Fruit fly (Drosophila melanogaster) whole organism, embryonic: ENCODE data around the gene Scamp.

Experiments used
- Bgb ChIP-seq: fragments of 200-800 bp; sonication (Bioruptor generic); IDR thresholded peaks from 2 replicates; pipeline ENCODE4 v1.3.6; 2022; ENCODE audit warnings: missing biosample characterization, missing genetic modification characterization; ENCODE audit not compliant: partially characterized antibody
- CG11695 ChIP-seq: fragments of 200-800 bp; sonication (Bioruptor generic); IDR thresholded peaks from 3 replicates; pipeline ENCODE4 v1.3.6; 2022; ENCODE audit warnings: missing biosample characterization, missing genetic modification characterization
- CG11723 ChIP-seq: fragments of 200-800 bp; sonication (Bioruptor generic); optimal IDR thresholded peaks from 2 replicates; lab custom pipeline; 2017; ENCODE audit warnings: missing biosample characterization, mild to moderate bottlenecking, missing genetic modification characterization
- CG1233 ChIP-seq: fragments of 200-800 bp; sonication (Bioruptor generic); optimal IDR thresholded peaks from 4 replicates; lab custom pipeline; 2018; ENCODE audit warnings: missing biosample characterization, mild to moderate bottlenecking, missing genetic modification characterization
- CG12769 ChIP-seq: fragments of 200-800 bp; sonication (Bioruptor generic); optimal IDR thresholded peaks from 2 replicates; lab custom pipeline; 2019; ENCODE audit warnings: missing biosample characterization, mild to moderate bottlenecking, missing genetic modification characterization, moderate library complexity
- CG14050 ChIP-seq: fragments of 200-800 bp; sonication (Bioruptor generic); IDR thresholded peaks from 3 replicates; pipeline ENCODE4 v1.3.6; 2022; ENCODE audit warnings: missing biosample characterization, missing genetic modification characterization
- CG15514 ChIP-seq: fragments of 200-800 bp; sonication (Bioruptor generic); optimal IDR thresholded peaks from 3 replicates; lab custom pipeline; 2017; ENCODE audit warnings: missing biosample characterization, missing genetic modification characterization, mild to moderate bottlenecking, moderate library complexity, missing genetic modification reagents
- CG15601 ChIP-seq: fragments of 200-800 bp; sonication (Bioruptor generic); optimal IDR thresholded peaks from 3 replicates; lab custom pipeline; 2019; ENCODE audit warnings: missing biosample characterization, mild to moderate bottlenecking, missing genetic modification characterization, moderate library complexity
- CG16813 ChIP-seq: fragments of 200-800 bp; sonication (Bioruptor generic); IDR thresholded peaks from 3 replicates; pipeline ENCODE4 v1.3.6; 2022; ENCODE audit warnings: missing biosample characterization, missing genetic modification characterization; ENCODE audit not compliant: partially characterized antibody
- CG17802 ChIP-seq: fragments of 200-800 bp; sonication (Bioruptor generic); optimal IDR thresholded peaks from 2 replicates; lab custom pipeline; 2018; ENCODE audit warnings: missing biosample characterization, mild to moderate bottlenecking, missing genetic modification characterization, moderate library complexity
- CG18619 ChIP-seq: fragments of 200-800 bp; sonication (Bioruptor generic); optimal IDR thresholded peaks from 3 replicates; lab custom pipeline; 2017; ENCODE audit warnings: missing biosample characterization, mild to moderate bottlenecking, missing genetic modification characterization
- CG2116 ChIP-seq: fragments of 200-800 bp; sonication (Bioruptor generic); optimal IDR thresholded peaks from 3 replicates; lab custom pipeline; 2018; ENCODE audit warnings: missing biosample characterization, mild to moderate bottlenecking, missing genetic modification characterization
- CG2120 ChIP-seq: fragments of 200-800 bp; sonication (Bioruptor generic); optimal IDR thresholded peaks from 3 replicates; lab custom pipeline; 2016; ENCODE audit warnings: missing biosample characterization, missing genetic modification characterization
- CG2712 ChIP-seq: fragments of 200-800 bp; optimal IDR thresholded peaks from 3 replicates; lab custom pipeline; 2019; ENCODE audit warnings: missing biosample characterization, mild to moderate bottlenecking, missing genetic modification characterization, moderate library complexity
- CG2889 ChIP-seq: fragments of 200-800 bp; sonication (Bioruptor generic); IDR thresholded peaks from 3 replicates; pipeline ENCODE4 v1.3.6; 2022; ENCODE audit warnings: missing biosample characterization, missing genetic modification characterization
- CG32767 ChIP-seq: fragments of 200-800 bp; sonication (Bioruptor generic); IDR thresholded peaks from 2 replicates; pipeline ENCODE4 v1.3.6; 2022; ENCODE audit warnings: missing biosample characterization, missing genetic modification characterization
- CG32772 ChIP-seq: fragments of 200-800 bp; sonication (Bioruptor generic); IDR thresholded peaks from 2 replicates; pipeline ENCODE4 v1.3.6; 2022; ENCODE audit warnings: missing biosample characterization, missing genetic modification characterization
- CG34422 ChIP-seq: fragments of 200-800 bp; sonication (Bioruptor generic); IDR thresholded peaks from 3 replicates; pipeline ENCODE4 v1.3.6; 2022; ENCODE audit warnings: missing biosample characterization, missing genetic modification characterization
- CG5953 ChIP-seq: fragments of 200-800 bp; sonication (Bioruptor generic); IDR thresholded peaks from 2 replicates; pipeline ENCODE4 v1.3.6; 2022; ENCODE audit warnings: missing biosample characterization, missing genetic modification characterization
- CG6175 ChIP-seq: fragments of 200-800 bp; sonication (Bioruptor generic); IDR thresholded peaks from 3 replicates; pipeline ENCODE4 v1.3.6; 2022; ENCODE audit warnings: missing biosample characterization, missing genetic modification characterization
- CG6791 ChIP-seq: fragments of 200-800 bp; sonication (Bioruptor generic); IDR thresholded peaks from 3 replicates; pipeline ENCODE4 v1.3.6; 2022; ENCODE audit warnings: missing biosample characterization, missing genetic modification characterization; ENCODE audit not compliant: partially characterized antibody
- CG7372 ChIP-seq: fragments of 200-800 bp; sonication (Bioruptor generic); IDR thresholded peaks from 2 replicates; pipeline ENCODE4 v1.3.6; 2022; ENCODE audit warnings: missing biosample characterization, missing genetic modification characterization
- CG7786 ChIP-seq: fragments of 200-800 bp; sonication (Bioruptor generic); optimal IDR thresholded peaks from 2 replicates; lab custom pipeline; 2016; ENCODE audit warnings: missing biosample characterization, missing genetic modification characterization
- CG8359 ChIP-seq: fragments of 200-800 bp; sonication (Bioruptor generic); optimal IDR thresholded peaks from 2 replicates; lab custom pipeline; 2017; ENCODE audit warnings: missing biosample characterization, mild to moderate bottlenecking, missing genetic modification characterization, borderline replicate concordance
- CG8388 ChIP-seq: fragments of 200-800 bp; sonication (Bioruptor generic); optimal IDR thresholded peaks from 2 replicates; lab custom pipeline; 2019; ENCODE audit warnings: missing biosample characterization, mild to moderate bottlenecking, missing genetic modification characterization, moderate library complexity
- CG9727 ChIP-seq: fragments of 200-800 bp; sonication (Bioruptor generic); optimal IDR thresholded peaks from 3 replicates; lab custom pipeline; 2017; ENCODE audit warnings: missing biosample characterization, mild to moderate bottlenecking, missing genetic modification characterization
- CoRest ChIP-seq: fragments of 200-800 bp; sonication (Bioruptor generic); optimal IDR thresholded peaks from 3 replicates; lab custom pipeline; 2018; ENCODE audit warnings: missing biosample characterization, mild to moderate bottlenecking, missing genetic modification characterization, moderate library complexity
- Doc3 ChIP-seq: fragments of 200-800 bp; sonication (Bioruptor generic); IDR thresholded peaks from 3 replicates; pipeline ENCODE4 v1.3.6; 2022; ENCODE audit warnings: missing biosample characterization, missing genetic modification characterization; ENCODE audit not compliant: partially characterized antibody
- Dref ChIP-seq: fragments of 200-800 bp; sonication (Bioruptor generic); IDR thresholded peaks from 2 replicates; pipeline ENCODE4 v1.3.6; 2022; ENCODE audit warnings: missing biosample characterization, missing genetic modification characterization
- Gug ChIP-seq: fragments of 200-800 bp; sonication (Bioruptor generic); IDR thresholded peaks from 4 replicates; pipeline ENCODE4 v1.3.6; 2022; ENCODE audit warnings: missing biosample characterization, missing genetic modification characterization
- Lpt ChIP-seq: fragments of >200 bp; optimal IDR thresholded peaks from 2 replicates; lab custom pipeline; 2018; ENCODE audit warnings: missing biosample characterization, missing genetic modification characterization
- Myb ChIP-seq: fragments of 200-800 bp; sonication (Bioruptor generic); optimal IDR thresholded peaks from 2 replicates; lab custom pipeline; 2016; ENCODE audit warnings: missing biosample characterization, missing genetic modification characterization
- Sox102F ChIP-seq: fragments of 200-800 bp; sonication (Bioruptor generic); optimal IDR thresholded peaks from 2 replicates; lab custom pipeline; 2018; ENCODE audit warnings: missing biosample characterization, mild to moderate bottlenecking, missing genetic modification characterization, moderate library complexity
- ash1 ChIP-seq: fragments of 200-800 bp; sonication (Bioruptor generic); optimal IDR thresholded peaks from 2 replicates; lab custom pipeline; 2018; ENCODE audit warnings: missing biosample characterization, mild to moderate bottlenecking, missing genetic modification characterization
- croc ChIP-seq: fragments of 200-800 bp; sonication (Bioruptor generic); conservative IDR thresholded peaks from 3 replicates; pipeline ENCODE4 v1.3.6; 2022; ENCODE audit warnings: missing biosample characterization, missing genetic modification characterization
- da ChIP-seq: fragments of 200-800 bp; sonication (Bioruptor generic); optimal IDR thresholded peaks from 2 replicates; lab custom pipeline; 2016; ENCODE audit warnings: missing biosample characterization, missing genetic modification characterization
- danr ChIP-seq: fragments of 200-800 bp; sonication (Bioruptor generic); IDR thresholded peaks from 2 replicates; pipeline ENCODE4 v1.3.6; 2022; ENCODE audit warnings: missing biosample characterization, missing genetic modification characterization
- dimm ChIP-seq: fragments of 200-800 bp; sonication (Bioruptor generic); IDR thresholded peaks from 2 replicates; pipeline ENCODE4 v1.3.6; 2022; ENCODE audit warnings: missing biosample characterization, missing genetic modification characterization
- ewg ChIP-seq: fragments of 200-800 bp; sonication (Bioruptor generic); optimal IDR thresholded peaks from 3 replicates; lab custom pipeline; 2017; ENCODE audit warnings: mild to moderate bottlenecking, missing biosample characterization, missing genetic modification reagents, missing genetic modification characterization
- eyg ChIP-seq: fragments of 200-800 bp; sonication (Bioruptor generic); optimal IDR thresholded peaks from 3 replicates; lab custom pipeline; 2016; ENCODE audit warnings: missing biosample characterization, missing genetic modification characterization
- fd96Cb ChIP-seq: fragments of 200-800 bp; sonication (Bioruptor generic); optimal IDR thresholded peaks from 2 replicates; lab custom pipeline; 2018; ENCODE audit warnings: missing biosample characterization, mild to moderate bottlenecking, missing genetic modification characterization, moderate library complexity
- gcm2 ChIP-seq: fragments of 200-800 bp; sonication (Bioruptor generic); optimal IDR thresholded peaks from 2 replicates; lab custom pipeline; 2016; ENCODE audit warnings: missing biosample characterization, missing genetic modification characterization
- gsb-n ChIP-seq: fragments of 200-800 bp; sonication (Bioruptor generic); optimal IDR thresholded peaks from 3 replicates; lab custom pipeline; 2018; ENCODE audit warnings: missing biosample characterization, mild to moderate bottlenecking, missing genetic modification characterization
- kah ChIP-seq: fragments of 200-800 bp; sonication (Bioruptor generic); optimal IDR thresholded peaks from 2 replicates; lab custom pipeline; 2018; ENCODE audit warnings: missing biosample characterization, mild to moderate bottlenecking, missing genetic modification characterization
- lab ChIP-seq: fragments of 200-800 bp; sonication (Bioruptor generic); optimal IDR thresholded peaks from 3 replicates; lab custom pipeline; 2017; ENCODE audit warnings: missing biosample characterization, missing genetic modification characterization, mild to moderate bottlenecking, moderate library complexity, missing genetic modification reagents
- nom ChIP-seq: fragments of 200-800 bp; sonication (Bioruptor generic); optimal IDR thresholded peaks from 2 replicates; lab custom pipeline; 2017; ENCODE audit warnings: missing biosample characterization, missing genetic modification characterization, mild to moderate bottlenecking, moderate library complexity, missing genetic modification reagents
- pan ChIP-seq, 4 experiments: fragments of >200 bp in 3 of 4; fragments of 200-800 bp in 1 of 4; sonication (Bioruptor generic) in 1 of 4; optimal IDR thresholded peaks in 3 of 4; IDR thresholded peaks in 1 of 4; 2 replicates each; pipeline versions ENCODE4 v1.3.6 to Lab custom; 2017 to 2022; ENCODE audit warnings: missing biosample characterization in 2 of 4, missing genetic modification characterization in 2 of 4, mixed read lengths in 1 of 4
- psq ChIP-seq: fragments of 200-800 bp; sonication (Bioruptor generic); optimal IDR thresholded peaks from 2 replicates; lab custom pipeline; 2017; ENCODE audit warnings: missing biosample characterization, missing genetic modification characterization
- seq ChIP-seq: fragments of 200-800 bp; sonication (Bioruptor generic); IDR thresholded peaks from 2 replicates; pipeline ENCODE4 v1.3.6; 2022; ENCODE audit warnings: missing biosample characterization, missing genetic modification characterization
- zfh2 ChIP-seq: fragments of 200-800 bp; sonication (Bioruptor generic); optimal IDR thresholded peaks from 2 replicates; lab custom pipeline; 2016; ENCODE audit warnings: missing biosample characterization, missing genetic modification characterization

The Scamp gene

DNA sequence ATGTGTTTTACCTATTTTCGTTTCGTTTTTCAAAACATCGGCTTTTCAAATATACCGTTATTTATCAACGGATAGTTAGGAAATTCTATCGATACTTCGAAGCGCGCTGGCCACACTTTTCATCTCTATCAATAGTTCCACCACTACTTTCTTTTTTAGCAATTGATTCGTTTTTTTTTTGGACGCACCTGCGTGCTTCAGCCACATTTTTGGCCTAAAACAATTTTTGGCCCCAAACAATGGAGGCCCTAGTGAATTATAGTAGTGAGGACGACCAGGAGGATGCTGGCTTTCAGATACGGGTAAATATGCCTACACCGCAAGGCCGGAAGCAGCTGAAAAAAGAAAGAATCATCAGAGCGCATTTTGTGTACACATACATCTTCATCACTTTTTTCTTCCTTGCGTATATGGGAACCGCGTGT is 32.6 kb upstream of the Scamp start, which contains the start of gene CG6340 (continued):
- no peak for TF ChIP-seq CG17802 (tag; lab: Kevin White, UChicago)
- TF ChIP-seq nom (GFP tag; lab: Kevin White, UChicago) = peak; percentile 30
- no peak for TF ChIP-seq ash1
- TF ChIP-seq kah = no peak
- TF ChIP-seq CG32772 (GFP tag; lab: Robert Waterston, UW) = 0 out of 2 replicates have a peak, but pooled peaks have one; percentile 24
- TF ChIP-seq CG6175 = no peak
- TF ChIP-seq CG7372 (GFP tag; lab: Robert Waterston, UW) = no peak
- peak; percentile 10 for TF ChIP-seq CG2712 (tag; lab: Kevin White, UChicago)
- TF ChIP-seq psq (GFP tag; lab: Kevin White, UChicago) = no peak
- TF ChIP-seq CG8359 = no peak
- TF ChIP-seq pan (optimal IDR thresholded peaks at IDR 0.05; lab: Kevin White, UChicago) = no peak
- no peak for TF ChIP-seq pan (GFP tag; optimal IDR thresholded peaks at IDR 0.05 in 1 of 2, IDR thresholded peaks at IDR 0.05 in 1 of 2)
- TF ChIP-seq CG9727 (GFP tag; lab: Kevin White, UChicago) = no peak
- TF ChIP-seq Bgb (GFP tag; lab: Robert Waterston, UW) = peak; percentile 86
- TF ChIP-seq CG32767 (GFP tag; lab: Robert Waterston, UW) = no peak
- peak; percentile 1 for TF ChIP-seq CG15601 (tag; lab: Kevin White, UChicago)
- no peak for TF ChIP-seq CG7786
- no peak for TF ChIP-seq fd96Cb
- no peak for TF ChIP-seq CG2120 (GFP tag; lab: Kevin White, UChicago)
- TF ChIP-seq Lpt (GFP tag; lab: Kevin White, UChicago) = no peak
- no peak for TF ChIP-seq Gug (GFP tag; lab: Robert Waterston, UW)
- no peak for TF ChIP-seq danr
- TF ChIP-seq Doc3 (GFP tag; lab: Robert Waterston, UW) = 0 out of 3 replicates have a peak, but pooled peaks have one; percentile 41
- no peak for TF ChIP-seq eyg (GFP tag; lab: Kevin White, UChicago)
- TF ChIP-seq ewg (GFP tag; lab: Kevin White, UChicago) = peak; percentile 54
- no peak for TF ChIP-seq CG18619 (GFP tag; lab: Kevin White, UChicago)
- TF ChIP-seq gcm2 (GFP tag; lab: Kevin White, UChicago) = no peak
- no peak for TF ChIP-seq CG11723 (GFP tag; lab: Kevin White, UChicago)
- TF ChIP-seq CG12769 (tag; lab: Kevin White, UChicago) = no peak
- TF ChIP-seq CG11695 (GFP tag; lab: Robert Waterston, UW) = no peak
- TF ChIP-seq CG6791 (GFP tag; lab: Robert Waterston, UW) = peak; percentile 84
- no peak for TF ChIP-seq CG5953
- peak; percentile 75 for TF ChIP-seq CG2116 (GFP tag; lab: Kevin White, UChicago)
- no peak for TF ChIP-seq CG2889 (GFP tag; lab: Robert Waterston, UW)
- no peak for TF ChIP-seq CG8388
- TF ChIP-seq CG15514 (GFP tag; lab: Kevin White, UChicago) = peak; percentile 68
- TF ChIP-seq CG14050 (GFP tag; lab: Robert Waterston, UW) = no peak
- TF ChIP-seq seq (GFP tag; lab: Robert Waterston, UW) = no peak
- peak; percentile 20 for TF ChIP-seq CoRest (tag; lab: Kevin White, UChicago)
- no peak for TF ChIP-seq dimm
- TF ChIP-seq CG1233 (GFP tag; lab: Kevin White, UChicago) = no peak
- peak; percentile 76 for TF ChIP-seq CG16813 (GFP tag; lab: Robert Waterston, UW)
- TF ChIP-seq croc (GFP tag; lab: Robert Waterston, UW) = no peak
- TF ChIP-seq Dref (GFP tag; lab: Robert Waterston, UW) = peak; percentile 79
- TF ChIP-seq lab (GFP tag; lab: Kevin White, UChicago) = no peak
- no peak for TF ChIP-seq da (GFP tag; lab: Kevin White, UChicago)
- peak; percentile 97 for TF ChIP-seq Myb
- no peak for TF ChIP-seq gsb-n (tag; lab: Kevin White, UChicago)
- 0 out of 3 replicates have a peak, but pooled peaks have one; percentile 35 for TF ChIP-seq CG34422 (GFP tag; lab: Robert Waterston, UW)
- no peak for TF ChIP-seq Sox102F (GFP tag; lab: Kevin White, UChicago)
- TF ChIP-seq zfh2 (GFP tag; lab: Kevin White, UChicago) = no peak
